Fruit fly (Drosophila melanogaster) whole organism, embryonic: Measurements from ENCODE around the gene CG12974.

Source experiments
- CG11723 ChIP-seq: fragments of 200-800 bp; sonication (Bioruptor generic); optimal IDR thresholded peaks from 2 replicates; lab custom pipeline; 2017; ENCODE audit warnings: missing biosample characterization, mild to moderate bottlenecking, missing genetic modification characterization
- CG15269 ChIP-seq: fragments of 200-800 bp; sonication (Bioruptor generic); optimal IDR thresholded peaks from 2 replicates; lab custom pipeline; 2018; ENCODE audit warnings: missing biosample characterization, mild to moderate bottlenecking, missing genetic modification characterization, moderate library complexity
- CG16779 ChIP-seq: fragments of 200-800 bp; sonication (Bioruptor generic); IDR thresholded peaks from 2 replicates; pipeline ENCODE4 v1.3.6; 2022; ENCODE audit warnings: missing biosample characterization, missing genetic modification characterization
- CG16863 ChIP-seq: fragments of 200-800 bp; sonication (Bioruptor generic); optimal IDR thresholded peaks from 3 replicates; lab custom pipeline; 2016; ENCODE audit warnings: missing biosample characterization, missing genetic modification characterization
- CG17568 ChIP-seq: fragments of 200-800 bp; sonication (Bioruptor generic); optimal IDR thresholded peaks from 2 replicates; lab custom pipeline; 2018; ENCODE audit warnings: missing biosample characterization, mild to moderate bottlenecking, missing genetic modification characterization, moderate library complexity
- CG17612 ChIP-seq: fragments of 200-800 bp; sonication (Bioruptor generic); IDR thresholded peaks from 2 replicates; pipeline ENCODE4 v1.3.6; 2022; ENCODE audit warnings: missing biosample characterization, missing genetic modification characterization
- CG18476 ChIP-seq: fragments of 200-800 bp; sonication (Bioruptor generic); optimal IDR thresholded peaks from 2 replicates; lab custom pipeline; 2016; ENCODE audit warnings: missing biosample characterization, mild to moderate bottlenecking, missing genetic modification characterization
- CG18599 ChIP-seq: fragments of 200-800 bp; sonication (Bioruptor generic); optimal IDR thresholded peaks from 3 replicates; lab custom pipeline; 2017; ENCODE audit warnings: missing biosample characterization, missing genetic modification characterization, mild to moderate bottlenecking, moderate library complexity, missing genetic modification reagents
- CG18619 ChIP-seq: fragments of 200-800 bp; sonication (Bioruptor generic); optimal IDR thresholded peaks from 3 replicates; lab custom pipeline; 2017; ENCODE audit warnings: missing biosample characterization, mild to moderate bottlenecking, missing genetic modification characterization
- CG2889 ChIP-seq: fragments of 200-800 bp; sonication (Bioruptor generic); IDR thresholded peaks from 3 replicates; pipeline ENCODE4 v1.3.6; 2022; ENCODE audit warnings: missing biosample characterization, missing genetic modification characterization
- CG32532 ChIP-seq: fragments of 200-800 bp; sonication (Bioruptor generic); IDR thresholded peaks from 2 replicates; pipeline ENCODE4 v1.3.6; 2022; ENCODE audit warnings: missing biosample characterization, missing genetic modification characterization
- CG33557 ChIP-seq: fragments of 200-800 bp; sonication (Bioruptor generic); optimal IDR thresholded peaks from 2 replicates; lab custom pipeline; 2019; ENCODE audit warnings: missing biosample characterization, mild to moderate bottlenecking, missing genetic modification characterization, moderate library complexity
- CG3726 ChIP-seq: fragments of 200-800 bp; sonication (Bioruptor generic); IDR thresholded peaks from 3 replicates; pipeline ENCODE4, ENCODE4 v1.3.6; 2022; ENCODE audit warnings: missing biosample characterization, missing genetic modification characterization
- CG3995 ChIP-seq: fragments of 200-800 bp; sonication (Bioruptor generic); optimal IDR thresholded peaks from 3 replicates; lab custom pipeline; 2016; ENCODE audit warnings: missing biosample characterization, missing genetic modification characterization
- CG6272 ChIP-seq: fragments of 200-800 bp; sonication (Bioruptor generic); IDR thresholded peaks from 2 replicates; pipeline ENCODE4 v1.3.6; 2022; ENCODE audit warnings: missing biosample characterization, missing genetic modification characterization
- CG8089 ChIP-seq: fragments of 200-800 bp; sonication (Bioruptor generic); optimal IDR thresholded peaks from 3 replicates; lab custom pipeline; 2016; ENCODE audit warnings: missing biosample characterization, missing genetic modification characterization
- CG8924 ChIP-seq: fragments of 200-800 bp; optimal IDR thresholded peaks from 3 replicates; lab custom pipeline; 2019; ENCODE audit warnings: missing biosample characterization, mild to moderate bottlenecking, missing genetic modification characterization, moderate library complexity
- CG9437 ChIP-seq: fragments of 200-800 bp; sonication (Bioruptor generic); optimal IDR thresholded peaks from 2 replicates; lab custom pipeline; 2018; ENCODE audit warnings: missing biosample characterization, mild to moderate bottlenecking, missing genetic modification characterization
- CG9932 ChIP-seq: fragments of 200-800 bp; sonication (Bioruptor generic); IDR thresholded peaks from 2 replicates; pipeline ENCODE4 v1.3.6; 2022; ENCODE audit warnings: missing biosample characterization, missing genetic modification characterization
- Dek ChIP-seq: fragments of 200-800 bp; sonication (Bioruptor generic); optimal IDR thresholded peaks from 3 replicates; lab custom pipeline; 2019; ENCODE audit warnings: missing biosample characterization, mild to moderate bottlenecking, missing genetic modification characterization, moderate library complexity
- Elba2 ChIP-seq: fragments of 200-800 bp; sonication (Bioruptor generic); optimal IDR thresholded peaks from 3 replicates; lab custom pipeline; 2016; ENCODE audit warnings: missing biosample characterization, missing genetic modification characterization
- Ets65A ChIP-seq: fragments of 200-800 bp; sonication (Bioruptor generic); peaks from one replicate; lab custom pipeline; 2016; ENCODE audit warnings: missing biosample characterization, missing genetic modification characterization
- Fer3 ChIP-seq: fragments of 200-800 bp; sonication (Bioruptor generic); optimal IDR thresholded peaks from 2 replicates; lab custom pipeline; 2018; ENCODE audit warnings: missing biosample characterization, mild to moderate bottlenecking, missing genetic modification characterization, moderate library complexity
- HLH4C ChIP-seq: fragments of 200-800 bp; sonication (Bioruptor generic); IDR thresholded peaks from 3 replicates; pipeline ENCODE4 v1.3.6; 2022; ENCODE audit warnings: missing biosample characterization, missing genetic modification characterization; ENCODE audit not compliant: partially characterized antibody
- Hmr ChIP-seq: fragments of 200-800 bp; sonication (Bioruptor generic); optimal IDR thresholded peaks from 3 replicates; lab custom pipeline; 2017; ENCODE audit warnings: mild to moderate bottlenecking, missing biosample characterization, missing genetic modification reagents, missing genetic modification characterization
- Hr78 ChIP-seq, 2 experiments: fragments of 200-800 bp in 1 of 2; fragments of >200 bp in 1 of 2; sonication (Bioruptor generic) in 1 of 2; optimal IDR thresholded peaks; 2 replicates each; lab custom pipeline; 2017 to 2019; ENCODE audit warnings: missing biosample characterization in 2 of 2, missing genetic modification characterization in 2 of 2, mild to moderate bottlenecking in 1 of 2, moderate library complexity in 1 of 2
- MBD-R2 ChIP-seq: fragments of 200-800 bp; sonication (Bioruptor generic); IDR thresholded peaks from 2 replicates; pipeline ENCODE4 v1.3.6; 2022; ENCODE audit warnings: missing biosample characterization, missing genetic modification characterization
- MTF-1 ChIP-seq: fragments of 200-800 bp; sonication (Bioruptor generic); optimal IDR thresholded peaks from 2 replicates; lab custom pipeline; 2018; ENCODE audit warnings: missing biosample characterization, mild to moderate bottlenecking, missing genetic modification characterization, borderline replicate concordance
- Max ChIP-seq: fragments of 200-800 bp; sonication (Bioruptor generic); optimal IDR thresholded peaks from 2 replicates; lab custom pipeline; 2016; ENCODE audit warnings: missing biosample characterization, mild to moderate bottlenecking, missing genetic modification characterization
- Med ChIP-seq: fragments of 200-800 bp; sonication (Bioruptor generic); peaks from one replicate; lab custom pipeline; 2016; ENCODE audit warnings: missing biosample characterization, missing genetic modification characterization, mild to moderate bottlenecking, inconsistent platforms, moderate library complexity
- Nf-YC ChIP-seq: fragments of 200-800 bp; optimal IDR thresholded peaks from 3 replicates; lab custom pipeline; 2019; ENCODE audit warnings: missing biosample characterization, mild to moderate bottlenecking, missing genetic modification characterization, moderate library complexity
- Ravus ChIP-seq: fragments of 200-800 bp; sonication (Bioruptor generic); IDR thresholded peaks from 2 replicates; pipeline ENCODE4 v1.3.6; 2022; ENCODE audit warnings: missing biosample characterization, missing genetic modification characterization
- Scr ChIP-seq: fragments of 200-800 bp; sonication (Bioruptor generic); IDR thresholded peaks from 2 replicates; pipeline ENCODE4 v1.3.6; 2022; ENCODE audit warnings: missing biosample characterization, missing genetic modification characterization; ENCODE audit not compliant: partially characterized antibody
- Sox102F ChIP-seq: fragments of 200-800 bp; sonication (Bioruptor generic); optimal IDR thresholded peaks from 2 replicates; lab custom pipeline; 2018; ENCODE audit warnings: missing biosample characterization, mild to moderate bottlenecking, missing genetic modification characterization, moderate library complexity
- YL-1 ChIP-seq: fragments of 200-800 bp; sonication (Bioruptor generic); optimal IDR thresholded peaks from 3 replicates; lab custom pipeline; 2017; ENCODE audit warnings: missing biosample characterization, mild to moderate bottlenecking, missing genetic modification characterization
- al ChIP-seq: fragments of 200-800 bp; sonication (Bioruptor generic); IDR thresholded peaks from 2 replicates; pipeline ENCODE4 v1.3.6; 2022; ENCODE audit warnings: missing biosample characterization, missing genetic modification characterization
- cg ChIP-seq: fragments of 200-800 bp; sonication (Bioruptor generic); optimal IDR thresholded peaks from 3 replicates; lab custom pipeline; 2019; ENCODE audit warnings: missing biosample characterization, mild to moderate bottlenecking, missing genetic modification characterization, moderate library complexity
- crol ChIP-seq: fragments of 200-800 bp; sonication (Bioruptor generic); IDR thresholded peaks from 2 replicates; pipeline ENCODE4 v1.3.6; 2022; ENCODE audit warnings: missing biosample characterization, missing genetic modification characterization
- da ChIP-seq: fragments of 200-800 bp; sonication (Bioruptor generic); optimal IDR thresholded peaks from 2 replicates; lab custom pipeline; 2016; ENCODE audit warnings: missing biosample characterization, missing genetic modification characterization
- dm ChIP-seq: fragments of 200-800 bp; sonication (Bioruptor generic); optimal IDR thresholded peaks from 3 replicates; lab custom pipeline; 2016; ENCODE audit warnings: missing biosample characterization, missing genetic modification characterization
- fd64A ChIP-seq: fragments of 200-800 bp; sonication (Bioruptor generic); optimal IDR thresholded peaks from 3 replicates; lab custom pipeline; 2018; ENCODE audit warnings: missing biosample characterization, mild to moderate bottlenecking, missing genetic modification characterization
- ftz-f1 ChIP-seq: fragments of 200-800 bp; sonication (Bioruptor generic); optimal IDR thresholded peaks from 2 replicates; lab custom pipeline; 2016; ENCODE audit warnings: missing biosample characterization, missing genetic modification characterization
- gcm2 ChIP-seq: fragments of 200-800 bp; sonication (Bioruptor generic); optimal IDR thresholded peaks from 2 replicates; lab custom pipeline; 2016; ENCODE audit warnings: missing biosample characterization, missing genetic modification characterization
- ham ChIP-seq: fragments of 200-800 bp; sonication (Bioruptor generic); IDR thresholded peaks from 2 replicates; pipeline ENCODE4 v1.3.6; 2022; ENCODE audit warnings: missing biosample characterization, missing genetic modification characterization
- jing ChIP-seq: fragments of 200-800 bp; sonication (Bioruptor generic); optimal IDR thresholded peaks from 2 replicates; lab custom pipeline; 2018; ENCODE audit warnings: missing biosample characterization, mild to moderate bottlenecking, missing genetic modification characterization
- oc ChIP-seq: fragments of 200-800 bp; sonication (Bioruptor generic); optimal IDR thresholded peaks from 2 replicates; lab custom pipeline; 2018; ENCODE audit warnings: missing biosample characterization, mild to moderate bottlenecking, missing genetic modification characterization, moderate library complexity
- phol ChIP-seq: fragments of 200-800 bp; sonication (Bioruptor generic); optimal IDR thresholded peaks from 3 replicates; lab custom pipeline; 2018; ENCODE audit warnings: missing biosample characterization, mild to moderate bottlenecking, missing genetic modification characterization, moderate library complexity
- sc ChIP-seq, 3 experiments: fragments of >200 bp in 2 of 3; fragments of 200-800 bp in 1 of 3; sonication (Bioruptor generic) in 1 of 3; optimal IDR thresholded peaks; 2 replicates in 2 of 3; 3 replicates in 1 of 3; lab custom pipeline; 2017; ENCODE audit warnings: mild to moderate bottlenecking in 1 of 3, missing biosample characterization in 1 of 3, missing genetic modification characterization in 1 of 3, missing genetic modification reagents in 1 of 3
- so ChIP-seq: fragments of 200-800 bp; sonication (Bioruptor generic); IDR thresholded peaks from 3 replicates; pipeline ENCODE4 v1.3.6; 2022; ENCODE audit warnings: missing biosample characterization, missing genetic modification characterization

Gene CG12974

DNA sequence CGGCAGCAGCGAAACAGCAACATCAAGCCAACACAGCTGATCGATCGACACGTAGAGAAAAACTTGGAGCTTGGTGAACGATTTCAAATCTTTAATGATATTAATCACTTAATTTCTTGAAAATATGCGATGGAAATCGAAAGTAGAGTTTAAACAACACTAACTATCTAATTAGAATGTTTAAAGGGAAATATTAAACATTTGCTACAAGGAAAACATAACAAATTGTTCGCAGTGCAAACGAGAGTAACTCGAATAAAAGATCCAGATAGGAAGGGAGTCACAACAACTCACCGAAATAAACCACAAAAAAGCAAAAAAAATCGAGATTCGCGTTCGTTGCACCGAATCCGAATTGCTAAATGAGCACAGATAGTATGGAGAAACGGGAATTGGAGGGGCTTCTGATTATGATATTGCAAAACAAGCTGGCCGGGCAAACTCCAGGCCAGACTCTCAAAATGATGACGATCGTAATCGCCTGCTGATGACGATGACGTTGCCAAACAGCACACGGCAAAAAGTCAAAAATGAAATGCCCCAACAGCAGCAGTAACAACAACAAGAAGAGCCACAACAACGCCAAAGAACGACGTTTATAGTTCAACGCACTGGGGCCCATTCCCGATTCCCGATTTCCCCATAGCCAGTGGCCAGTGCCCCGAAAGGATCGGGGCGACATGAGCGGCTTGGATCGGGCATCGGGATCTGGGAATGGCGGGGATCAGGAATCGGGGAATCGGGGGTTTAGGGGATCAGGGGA, 31.8 kb downstream of the CG12974 start (continued):
- TF ChIP-seq CG17568, result no peak
- TF ChIP-seq dm (GFP tag; lab: Kevin White, UChicago), result no peak
- no peak for TF ChIP-seq Nf-YC (tag; lab: Kevin White, UChicago)
- TF ChIP-seq CG33557 (GFP tag; lab: Kevin White, UChicago), result no peak
- TF ChIP-seq CG18599 (GFP tag; lab: Kevin White, UChicago), result no peak
- TF ChIP-seq CG8924 (tag; lab: Kevin White, UChicago), result peak; percentile 39
- no peak for TF ChIP-seq cg (GFP tag; lab: Kevin White, UChicago)
- peak; percentile 71 for TF ChIP-seq Sox102F (GFP tag; lab: Kevin White, UChicago)
- no peak for TF ChIP-seq CG17612
- peak; percentile 71 for TF ChIP-seq phol (tag; lab: Kevin White, UChicago)
- TF ChIP-seq CG6272, result no peak
- no peak for TF ChIP-seq sc (optimal IDR thresholded peaks at IDR 0.05; lab: Kevin White, UChicago)
- no peak for TF ChIP-seq sc (GFP tag; optimal IDR thresholded peaks at IDR 0.05; lab: Kevin White, UChicago)
- no peak for TF ChIP-seq crol (GFP tag; lab: Robert Waterston, UW)
- no peak for TF ChIP-seq CG11723
- no peak for TF ChIP-seq Ets65A (GFP tag; lab: Kevin White, UChicago)
- peak; percentile 21 for TF ChIP-seq CG15269 (tag; lab: Kevin White, UChicago)
- TF ChIP-seq Med, result peak; percentile 12
- no peak for TF ChIP-seq ham (GFP tag; lab: Robert Waterston, UW)
- no peak for TF ChIP-seq so (GFP tag; lab: Robert Waterston, UW)
- no peak for TF ChIP-seq ftz-f1 (GFP tag; lab: Kevin White, UChicago)
- TF ChIP-seq CG3726 (GFP tag; lab: Robert Waterston, UW), result 0 out of 3 replicates have a peak, but pooled peaks have one; percentile 11
- TF ChIP-seq Scr (GFP tag; lab: Robert Waterston, UW), result no peak
- peak; percentile 4 for TF ChIP-seq Fer3
- no peak for TF ChIP-seq CG2889
- no peak for TF ChIP-seq CG32532 (GFP tag; lab: Robert Waterston, UW)
- no peak for TF ChIP-seq da (GFP tag; lab: Kevin White, UChicago)
- no peak for TF ChIP-seq gcm2 (GFP tag; lab: Kevin White, UChicago)
- no peak for TF ChIP-seq Elba2 (GFP tag; lab: Kevin White, UChicago)
- TF ChIP-seq oc, result no peak
- no peak for TF ChIP-seq CG9437 (GFP tag; lab: Kevin White, UChicago)
- no peak for TF ChIP-seq CG3995
- no peak for TF ChIP-seq al
- TF ChIP-seq CG16863, result no peak
- TF ChIP-seq MTF-1 (GFP tag; lab: Kevin White, UChicago), result no peak
- no peak for TF ChIP-seq CG16779 (GFP tag; lab: Robert Waterston, UW)
- TF ChIP-seq fd64A (GFP tag; lab: Kevin White, UChicago), result no peak
- no peak for TF ChIP-seq Dek (tag; lab: Kevin White, UChicago)
- TF ChIP-seq Max, result no peak
- TF ChIP-seq Hr78 (GFP tag; optimal IDR thresholded peaks at IDR 0.05; lab: Kevin White, UChicago), result no peak
- TF ChIP-seq YL-1, result no peak
- TF ChIP-seq Hmr (GFP tag; lab: Kevin White, UChicago), result no peak
- no peak for TF ChIP-seq MBD-R2 (GFP tag; lab: Robert Waterston, UW)
- TF ChIP-seq CG8089 (GFP tag; lab: Kevin White, UChicago), result no peak
- no peak for TF ChIP-seq CG18476
- TF ChIP-seq Ravus (GFP tag; lab: Robert Waterston, UW), result no peak
- peak; percentile 43 for TF ChIP-seq jing (GFP tag; lab: Kevin White, UChicago)
- no peak for TF ChIP-seq CG18619 (GFP tag; lab: Kevin White, UChicago)
- no peak for TF ChIP-seq HLH4C
- TF ChIP-seq CG9932, result no peak
